Worm (Caenorhabditis elegans) whole organism, L4 larva: Measurements from ENCODE around the gene Y41G9A.6.
A peak's percentile ranks its signal among the peaks of the same experiment; 100 is the strongest.

Experiments
- F26F4.8 ChIP-seq: fragments of 200-800 bp; sonication (Bioruptor generic); conservative IDR thresholded peaks from 2 replicates; pipeline ENCODE4 v1.3.6; 2022; ENCODE audit warnings: missing genetic modification characterization, missing compliant biosample characterization
- F49E8.2 ChIP-seq: sonication (generic microtip); optimal IDR thresholded peaks from 2 replicates; lab custom pipeline; 2016; ENCODE audit warnings: missing compliant biosample characterization, mild to moderate bottlenecking, missing genetic modification characterization, borderline replicate concordance
- T26A8.4 ChIP-seq: fragments of 200-800 bp; sonication (Bioruptor generic); IDR thresholded peaks from 2 replicates; pipeline ENCODE4 v1.3.6; 2022; ENCODE audit warnings: missing genetic modification characterization, missing compliant biosample characterization
- Y48G9A.11 ChIP-seq: fragments of 200-800 bp; sonication (Bioruptor generic); IDR thresholded peaks from 2 replicates; pipeline ENCODE4 v1.3.6; 2022; ENCODE audit warnings: missing genetic modification reagents, missing genetic modification characterization, missing compliant biosample characterization
- Y5F2A.4 ChIP-seq: fragments of 200-800 bp; sonication (Bioruptor generic); optimal IDR thresholded peaks from 2 replicates; lab custom pipeline; 2018; ENCODE audit warnings: mild to moderate bottlenecking, missing genetic modification characterization, missing compliant biosample characterization
- aha-1 ChIP-seq: fragments of 150-350 bp; peaks from one replicate; lab custom pipeline; 2014; ENCODE audit warnings: missing biosample characterization, missing genetic modification characterization
- ama-1 ChIP-seq: fragments of 150-350 bp; optimal IDR thresholded peaks from 2 replicates; lab custom pipeline; 2014; ENCODE audit warnings: inconsistent platforms, mixed read lengths
- attf-4 ChIP-seq: sonication (generic microtip); optimal IDR thresholded peaks from 3 replicates; lab custom pipeline; 2017; ENCODE audit warnings: missing biosample characterization, missing genetic modification characterization
- ceh-82 ChIP-seq: sonication (generic microtip); optimal IDR thresholded peaks from 2 replicates; lab custom pipeline; 2017; ENCODE audit warnings: missing biosample characterization, missing genetic modification characterization
- ces-1 ChIP-seq: fragments of 150-350 bp; sonication (generic microtip); optimal IDR thresholded peaks from 4 replicates; lab custom pipeline; 2014; ENCODE audit warnings: missing biosample characterization, missing genetic modification reagents, missing genetic modification characterization
- cey-2 ChIP-seq: sonication (generic microtip); optimal IDR thresholded peaks from 3 replicates; lab custom pipeline; 2017; ENCODE audit warnings: missing genetic modification characterization, mild to moderate bottlenecking, missing compliant biosample characterization, antibody characterized with exemption, borderline replicate concordance; ENCODE audit not compliant: insufficient read depth
- dmd-6 ChIP-seq: fragments of 200-800 bp; sonication (Bioruptor generic); IDR thresholded peaks from 2 replicates; pipeline ENCODE4 v1.3.6; 2022; ENCODE audit warnings: missing genetic modification reagents, missing genetic modification characterization, missing compliant biosample characterization
- dve-1 ChIP-seq: sonication (generic microtip); optimal IDR thresholded peaks from 2 replicates; lab custom pipeline; 2017; ENCODE audit warnings: antibody characterized with exemption, mild to moderate bottlenecking, missing genetic modification characterization, missing compliant biosample characterization; ENCODE audit not compliant: insufficient read depth
- egl-43 ChIP-seq: fragments of 200-800 bp; sonication (Bioruptor generic); IDR thresholded peaks from 2 replicates; pipeline ENCODE4 v1.3.6; 2022; ENCODE audit warnings: missing genetic modification reagents, missing genetic modification characterization, missing compliant biosample characterization
- fos-1 ChIP-seq: fragments of 150-350 bp; optimal IDR thresholded peaks from 2 replicates; lab custom pipeline; 2014; ENCODE audit warnings: missing biosample characterization, missing genetic modification characterization
- hlh-11 ChIP-seq: fragments of 200-800 bp; sonication (Bioruptor generic); optimal IDR thresholded peaks from 2 replicates; lab custom pipeline; 2018; ENCODE audit warnings: mild to moderate bottlenecking, missing genetic modification characterization, missing compliant biosample characterization
- hlh-30 ChIP-seq: sonication (generic microtip); optimal IDR thresholded peaks from 2 replicates; lab custom pipeline; 2017; ENCODE audit warnings: antibody characterized with exemption, mild to moderate bottlenecking, missing genetic modification characterization, missing compliant biosample characterization; ENCODE audit not compliant: insufficient read depth
- lim-7 ChIP-seq: fragments of 200-800 bp; sonication (Bioruptor generic); IDR thresholded peaks from 2 replicates; pipeline ENCODE4 v1.3.6; 2022; ENCODE audit warnings: missing genetic modification characterization, missing compliant biosample characterization
- lin-13 ChIP-seq: fragments of 150-350 bp; optimal IDR thresholded peaks from 2 replicates; lab custom pipeline; 2014; ENCODE audit warnings: missing biosample characterization, missing genetic modification reagents, missing genetic modification characterization
- lin-29 ChIP-seq: fragments of 200-800 bp; sonication (Bioruptor generic); IDR thresholded peaks from 2 replicates; pipeline ENCODE4 v1.3.6; 2022; ENCODE audit warnings: missing genetic modification reagents, missing genetic modification characterization, missing compliant biosample characterization
- lin-38 ChIP-seq: fragments of 200-800 bp; sonication (Bioruptor generic); IDR thresholded peaks from 2 replicates; pipeline ENCODE4 v1.3.6; 2022; ENCODE audit warnings: missing genetic modification reagents, missing genetic modification characterization, missing compliant biosample characterization
- lir-3 ChIP-seq: sonication (generic microtip); optimal IDR thresholded peaks from 2 replicates; lab custom pipeline; 2016; ENCODE audit warnings: mild to moderate bottlenecking, missing genetic modification characterization, missing compliant biosample characterization
- lsy-2 ChIP-seq, 2 experiments: fragments of 150-350 bp in 1 of 2; sonication (generic microtip) in 1 of 2; optimal IDR thresholded peaks; 2 replicates each; lab custom pipeline; 2014 to 2017; ENCODE audit warnings: missing biosample characterization in 2 of 2, missing genetic modification characterization in 2 of 2
- madf-9 ChIP-seq: fragments of 200-800 bp; sonication (Bioruptor generic); conservative IDR thresholded peaks from 2 replicates; pipeline ENCODE4 v1.3.6; 2022; ENCODE audit warnings: missing genetic modification reagents, missing genetic modification characterization, missing compliant biosample characterization
- mdl-1 ChIP-seq, 2 experiments: fragments of 150-350 bp in 1 of 2; sonication (generic microtip) in 1 of 2; optimal IDR thresholded peaks; 2 replicates each; lab custom pipeline; 2014 to 2017; ENCODE audit warnings: missing biosample characterization in 2 of 2, missing genetic modification characterization in 2 of 2
- mdt-29 ChIP-seq: fragments of 200-800 bp; sonication (Bioruptor generic); IDR thresholded peaks from 2 replicates; pipeline ENCODE4 v1.3.6; 2022; ENCODE audit warnings: missing genetic modification reagents, missing genetic modification characterization, missing compliant biosample characterization
- nhr-10 ChIP-seq: fragments of 150-350 bp; optimal IDR thresholded peaks from 2 replicates; lab custom pipeline; 2014; ENCODE audit warnings: missing biosample characterization, missing genetic modification characterization
- nhr-102 ChIP-seq: sonication (generic microtip); optimal IDR thresholded peaks from 2 replicates; lab custom pipeline; 2016; ENCODE audit warnings: mild to moderate bottlenecking, missing genetic modification characterization, moderate library complexity, missing compliant biosample characterization
- nhr-11 ChIP-seq: fragments of 150-350 bp; optimal IDR thresholded peaks from 2 replicates; lab custom pipeline; 2014; ENCODE audit warnings: missing biosample characterization, missing genetic modification characterization
- nhr-111 ChIP-seq: fragments of 200-800 bp; sonication (Bioruptor generic); optimal IDR thresholded peaks from 2 replicates; lab custom pipeline; 2018; ENCODE audit warnings: mild to moderate bottlenecking, missing genetic modification characterization, missing compliant biosample characterization
- nhr-237 ChIP-seq: sonication (generic microtip); optimal IDR thresholded peaks from 2 replicates; lab custom pipeline; 2017; ENCODE audit warnings: missing biosample characterization, missing genetic modification characterization
- nhr-28 ChIP-seq: fragments of 150-350 bp; optimal IDR thresholded peaks from 2 replicates; lab custom pipeline; 2014; ENCODE audit warnings: missing biosample characterization, missing genetic modification characterization
- nhr-41 ChIP-seq: fragments of 200-800 bp; sonication (Bioruptor generic); IDR thresholded peaks from 2 replicates; pipeline ENCODE4 v1.3.6; 2022; ENCODE audit warnings: missing genetic modification reagents, missing genetic modification characterization, missing compliant biosample characterization
- nhr-42 ChIP-seq: fragments of 200-800 bp; sonication (Bioruptor generic); IDR thresholded peaks from 2 replicates; pipeline ENCODE4 v1.3.6; 2022; ENCODE audit warnings: missing genetic modification characterization, missing compliant biosample characterization
- pha-4 ChIP-seq, 2 experiments: fragments of 150-350 bp in 1 of 2; fragments of 200-800 bp in 1 of 2; sonication (Bioruptor generic) in 1 of 2; IDR thresholded peaks in 1 of 2; optimal IDR thresholded peaks in 1 of 2; 2 replicates each; pipeline versions ENCODE4 v1.3.6 to Lab custom; 2014 to 2022; ENCODE audit warnings: missing genetic modification characterization in 2 of 2, missing genetic modification reagents in 2 of 2, missing biosample characterization in 1 of 2, missing compliant biosample characterization in 1 of 2
- rbr-2 ChIP-seq: sonication (generic microtip); optimal IDR thresholded peaks from 2 replicates; lab custom pipeline; 2016; ENCODE audit warnings: missing genotype, missing genetic modification characterization, missing compliant biosample characterization
- saeg-2 ChIP-seq: fragments of 200-800 bp; sonication (Bioruptor generic); IDR thresholded peaks from 2 replicates; pipeline ENCODE4 v1.3.6; 2022; ENCODE audit warnings: missing genetic modification reagents, missing genetic modification characterization, missing compliant biosample characterization
- skn-1 ChIP-seq: fragments of 150-350 bp; optimal IDR thresholded peaks from 2 replicates; lab custom pipeline; 2014; ENCODE audit warnings: missing biosample characterization, missing genetic modification characterization
- spr-1 ChIP-seq: sonication (generic microtip); optimal IDR thresholded peaks from 2 replicates; lab custom pipeline; 2016; ENCODE audit warnings: mild to moderate bottlenecking, missing genetic modification characterization, missing compliant biosample characterization
- spr-3 ChIP-seq: fragments of 200-800 bp; sonication (Bioruptor generic); optimal IDR thresholded peaks from 2 replicates; lab custom pipeline; 2018; ENCODE audit warnings: mild to moderate bottlenecking, missing genetic modification characterization, missing compliant biosample characterization
- tag-97 ChIP-seq: fragments of 200-800 bp; sonication (Bioruptor generic); IDR thresholded peaks from 2 replicates; pipeline ENCODE4 v1.3.6; 2022; ENCODE audit warnings: missing genetic modification characterization, missing compliant biosample characterization
- unc-130 ChIP-seq: sonication (generic microtip); optimal IDR thresholded peaks from 2 replicates; lab custom pipeline; 2016; ENCODE audit warnings: missing genetic modification reagents, missing genetic modification characterization, missing compliant biosample characterization
- unc-62 ChIP-seq, 3 experiments: fragments of 150-350 bp in 1 of 3; sonication (generic microtip); optimal IDR thresholded peaks in 2 of 3; peaks in 1 of 3; 1 replicate in 1 of 3; 2 replicates in 2 of 3; lab custom pipeline; 2014 to 2017; ENCODE audit warnings: missing biosample characterization in 3 of 3, missing genetic modification characterization in 3 of 3, missing genetic modification reagents in 3 of 3, missing genotype in 1 of 3

Gene Y41G9A.6

ce11 chrX:2978100-2978499 is 25.5 kb downstream of the Y41G9A.6 start:
- no peak for TF ChIP-seq ama-1 (lab: Kevin White, UChicago)
- TF ChIP-seq lin-13 (GFP tag; lab: Kevin White, UChicago), result no peak
- TF ChIP-seq lin-38 (GFP tag; lab: Robert Waterston, UW), result no peak
- no peak for TF ChIP-seq egl-43 (GFP tag; lab: Robert Waterston, UW)
- no peak for TF ChIP-seq nhr-10 (tag; lab: Kevin White, UChicago)
- no peak for TF ChIP-seq nhr-11 (tag; lab: Kevin White, UChicago)
- TF ChIP-seq saeg-2 (GFP tag; lab: Robert Waterston, UW), result no peak
- TF ChIP-seq nhr-28 (tag; lab: Kevin White, UChicago), result no peak
- no peak for TF ChIP-seq T26A8.4 (GFP tag; lab: Robert Waterston, UW)
- TF ChIP-seq nhr-102 (tag; lab: Kevin White, UChicago), result no peak
- TF ChIP-seq F49E8.2 (tag; lab: Kevin White, UChicago), result no peak
- no peak for TF ChIP-seq Y48G9A.11 (GFP tag; lab: Robert Waterston, UW)
- no peak for TF ChIP-seq unc-62 (GFP tag; optimal IDR thresholded peaks at IDR 0.05 in 1 of 2; lab: Kevin White, UChicago)
- TF ChIP-seq unc-62 (tag; optimal IDR thresholded peaks at IDR 0.05; lab: Kevin White, UChicago), result no peak
- TF ChIP-seq nhr-237 (tag; lab: Kevin White, UChicago), result no peak
- no peak for TF ChIP-seq spr-3 (GFP tag; lab: Kevin White, UChicago)
- no peak for TF ChIP-seq skn-1
- TF ChIP-seq lin-29 (GFP tag; lab: Robert Waterston, UW), result no peak
- no peak for TF ChIP-seq Y5F2A.4 (GFP tag; lab: Kevin White, UChicago)
- TF ChIP-seq rbr-2, result no peak
- TF ChIP-seq, all 104 proteins: peak for 0

- TF ChIP-seq lim-7 (GFP tag; lab: Robert Waterston, UW) (no peak), aha-1 (peak; percentile 75)
These were observed 27.5 kb downstream of the Y41G9A.6 start, which contains the start of gene aakg-3 for ce11 chrX:2976148-2976547. aakg-3 (plus strand) TSS chrX:2976448.

- TF ChIP-seq cey-2 (tag; lab: Kevin White, UChicago) (no peak), lin-29 (GFP tag; lab: Robert Waterston, UW) (no peak), lir-3 (tag; lab: Kevin White, UChicago) (no peak), madf-9 (GFP tag; lab: Robert Waterston, UW) (no peak), tag-97 (GFP tag; lab: Robert Waterston, UW) (no peak), spr-1 (tag; lab: Kevin White, UChicago) (no peak), egl-43 (GFP tag; lab: Robert Waterston, UW) (no peak), F49E8.2 (tag; lab: Kevin White, UChicago) (no peak), unc-130 (no peak), fos-1 (no peak), ceh-82 (tag; lab: Kevin White, UChicago) (no peak), nhr-41 (no peak), attf-4 (tag; lab: Kevin White, UChicago) (no peak), Y5F2A.4 (GFP tag; lab: Kevin White, UChicago) (no peak), F26F4.8 (GFP tag; lab: Robert Waterston, UW) (no peak)
These were observed 28.2 kb downstream of the Y41G9A.6 start for ce11 chrX:2975421-2975820.

- TF ChIP-seq mdt-29 (GFP tag; lab: Robert Waterston, UW) (no peak), madf-9 (GFP tag; lab: Robert Waterston, UW) (0 out of 2 replicates have a peak, but pooled peaks have one; percentile 2), hlh-30 (tag; lab: Kevin White, UChicago) (peak; percentile 96), attf-4 (tag; lab: Kevin White, UChicago) (no peak), pha-4 (GFP tag; IDR thresholded peaks at IDR 0.05; lab: Robert Waterston, UW) (no peak), pha-4 (tag; optimal IDR thresholded peaks at IDR 0.05; lab: Kevin White, UChicago) (peak; percentile 4), dve-1 (tag; lab: Kevin White, UChicago) (peak; percentile 55), nhr-42 (GFP tag; lab: Robert Waterston, UW) (no peak), ces-1 (GFP tag; lab: Kevin White, UChicago) (no peak), nhr-28 (tag; lab: Kevin White, UChicago) (peak; percentile 51), lin-13 (GFP tag; lab: Kevin White, UChicago) (no peak), lin-29 (GFP tag; lab: Robert Waterston, UW) (no peak), dmd-6 (GFP tag; lab: Robert Waterston, UW) (peak; percentile 57), nhr-111 (GFP tag; lab: Kevin White, UChicago) (no peak), mdl-1 (tag; optimal IDR thresholded peaks at IDR 0.05; lab: Kevin White, UChicago) (peak in 1 of 2 experiments; percentile 2), hlh-11 (tag; lab: Kevin White, UChicago) (peak; percentile 73), lsy-2 (tag; optimal IDR thresholded peaks at IDR 0.05; lab: Kevin White, UChicago) (peak in 1 of 2 experiments; percentile 39)
These were observed 31.1 kb downstream of the Y41G9A.6 start for ce11 chrX:2972272-2973042.
